Fruit fly (Drosophila melanogaster) whole organism, wandering third instar larva: Measurements from ENCODE around the gene Shc.

Experiments used
- Abd-B ChIP-seq: fragments of >200 bp; optimal IDR thresholded peaks from 2 replicates; lab custom pipeline; 2017; ENCODE audit warnings: missing biosample characterization, missing genetic modification characterization
- CG32264 ChIP-seq: fragments of 200-800 bp; sonication (Bioruptor generic); optimal IDR thresholded peaks from 2 replicates; lab custom pipeline; 2016; ENCODE audit warnings: missing biosample characterization, missing genetic modification characterization
- CG9705 ChIP-seq: fragments of 200-800 bp; sonication (Bioruptor generic); optimal IDR thresholded peaks from 2 replicates; lab custom pipeline; 2018; ENCODE audit warnings: missing biosample characterization, mild to moderate bottlenecking, missing genetic modification characterization
- CrebA ChIP-seq: fragments of 200-800 bp; sonication (Bioruptor generic); optimal IDR thresholded peaks from 2 replicates; lab custom pipeline; 2016; ENCODE audit warnings: missing biosample characterization, mild to moderate bottlenecking, missing genetic modification characterization, borderline replicate concordance
- Dfd ChIP-seq: fragments of >200 bp; optimal IDR thresholded peaks from 2 replicates; lab custom pipeline; 2017; ENCODE audit warnings: missing biosample characterization, missing genetic modification characterization
- Dif ChIP-seq: fragments of 200-275, 200-300 bp; sonication (Bioruptor generic); optimal IDR thresholded peaks from 2 replicates; lab custom pipeline; 2018; ENCODE audit warnings: missing biosample characterization, missing genetic modification characterization; ENCODE audit not compliant: partially characterized antibody
- GATAd ChIP-seq: sonication (Bioruptor generic); optimal IDR thresholded peaks from 2 replicates; lab custom pipeline; 2016; ENCODE audit warnings: missing biosample characterization, missing genetic modification characterization
- HLH106 ChIP-seq: fragments of 200-800 bp; optimal IDR thresholded peaks from 3 replicates; lab custom pipeline; 2019; ENCODE audit warnings: missing biosample characterization, mild to moderate bottlenecking, missing genetic modification characterization, moderate library complexity
- Hnf4 ChIP-seq: fragments of 200-800 bp; sonication (Bioruptor generic); optimal IDR thresholded peaks from 2 replicates; lab custom pipeline; 2016; ENCODE audit warnings: missing biosample characterization, mild to moderate bottlenecking, missing genetic modification characterization
- Hr78 ChIP-seq: fragments of >200 bp; optimal IDR thresholded peaks from 2 replicates; lab custom pipeline; 2017; ENCODE audit warnings: missing biosample characterization, missing genetic modification characterization
- Hr83 ChIP-seq: fragments of 200-300 bp; sonication (Bioruptor generic); optimal IDR thresholded peaks from 2 replicates; lab custom pipeline; 2016; ENCODE audit warnings: missing biosample characterization, mild to moderate bottlenecking, missing genetic modification characterization, moderate library complexity; ENCODE audit not compliant: poor library complexity, severe bottlenecking
- Jra ChIP-seq: sonication (Bioruptor generic); optimal IDR thresholded peaks from 2 replicates; lab custom pipeline; 2016; ENCODE audit warnings: missing biosample characterization, missing genetic modification characterization
- Mio ChIP-seq: sonication (Bioruptor generic); optimal IDR thresholded peaks from 2 replicates; lab custom pipeline; 2016; ENCODE audit warnings: missing biosample characterization, missing genetic modification characterization
- Myc ChIP-seq: fragments of >200 bp; optimal IDR thresholded peaks from 2 replicates; lab custom pipeline; 2017
- N ChIP-seq: fragments of >200 bp; optimal IDR thresholded peaks from 2 replicates; lab custom pipeline; 2018; ENCODE audit warnings: missing biosample characterization, missing external identifiers, missing genetic modification characterization
- OdsH ChIP-seq: fragments of 200-800 bp; sonication (Bioruptor generic); optimal IDR thresholded peaks from 2 replicates; lab custom pipeline; 2016; ENCODE audit warnings: missing biosample characterization, mild to moderate bottlenecking, missing genetic modification characterization
- Rel ChIP-seq, 2 experiments: fragments of 200-800 bp; sonication (Bioruptor generic) in 1 of 2; optimal IDR thresholded peaks; 2 replicates in 1 of 2; 3 replicates in 1 of 2; lab custom pipeline; 2016 to 2019; ENCODE audit warnings: mild to moderate bottlenecking in 2 of 2, missing biosample characterization in 2 of 2, missing genetic modification characterization in 2 of 2, moderate library complexity in 1 of 2
- Sp1 ChIP-seq: fragments of 200-800 bp; sonication (Bioruptor generic); optimal IDR thresholded peaks from 3 replicates; lab custom pipeline; 2019; ENCODE audit warnings: missing biosample characterization, mild to moderate bottlenecking, missing genetic modification characterization, moderate library complexity
- Vsx2 ChIP-seq: fragments of 200-300, 225-300 bp; sonication (Bioruptor generic); optimal IDR thresholded peaks from 2 replicates; lab custom pipeline; 2018; ENCODE audit warnings: missing biosample characterization, missing genetic modification characterization; ENCODE audit not compliant: partially characterized antibody
- br ChIP-seq: fragments of 200-800 bp; sonication (Bioruptor generic); optimal IDR thresholded peaks from 2 replicates; lab custom pipeline; 2016; ENCODE audit warnings: missing biosample characterization, missing genetic modification characterization
- brk ChIP-seq: fragments of 200-800 bp; sonication (Bioruptor generic); optimal IDR thresholded peaks from 2 replicates; lab custom pipeline; 2016; ENCODE audit warnings: missing biosample characterization, mild to moderate bottlenecking, missing genetic modification characterization
- dl ChIP-seq, 2 experiments: fragments of 175-275, 200-275 bp in 1 of 2; fragments of 200-275 bp in 1 of 2; sonication (Bioruptor generic); optimal IDR thresholded peaks; lab custom pipeline; 2018; ENCODE audit warnings: mild to moderate bottlenecking in 2 of 2, missing biosample characterization in 2 of 2, missing genetic modification characterization in 2 of 2, moderate library complexity in 2 of 2; ENCODE audit not compliant: partially characterized antibody in 2 of 2, insufficient read depth in 1 of 2
- dmrt93B ChIP-seq: fragments of 200-800 bp; sonication (Bioruptor generic); optimal IDR thresholded peaks from 2 replicates; lab custom pipeline; 2018; ENCODE audit warnings: missing biosample characterization, mild to moderate bottlenecking, missing genetic modification characterization
- dsf ChIP-seq: sonication (Bioruptor generic); optimal IDR thresholded peaks from 2 replicates; lab custom pipeline; 2016; ENCODE audit warnings: missing biosample characterization, missing genetic modification characterization, borderline replicate concordance
- ey ChIP-seq: fragments of 200-800 bp; sonication (Bioruptor generic); optimal IDR thresholded peaks from 2 replicates; lab custom pipeline; 2016; ENCODE audit warnings: missing biosample characterization, missing genetic modification characterization
- foxo ChIP-seq, 2 experiments: fragments of 200-800 bp; sonication (Bioruptor generic); optimal IDR thresholded peaks; 2 replicates in 1 of 2; 3 replicates in 1 of 2; lab custom pipeline; 2016 to 2017; ENCODE audit warnings: missing biosample characterization in 2 of 2, missing genetic modification characterization in 2 of 2
- fru ChIP-seq: fragments of 200-800 bp; sonication (Bioruptor generic); optimal IDR thresholded peaks from 3 replicates; lab custom pipeline; 2016; ENCODE audit warnings: missing biosample characterization, mild to moderate bottlenecking, missing genetic modification characterization
- h ChIP-seq: fragments of 200-800 bp; sonication (Bioruptor generic); optimal IDR thresholded peaks from 3 replicates; lab custom pipeline; 2016; ENCODE audit warnings: missing biosample characterization, mild to moderate bottlenecking, missing genetic modification characterization
- jim ChIP-seq: fragments of 175-275, 200-325 bp; sonication (Bioruptor generic); optimal IDR thresholded peaks from 2 replicates; lab custom pipeline; 2016; ENCODE audit warnings: missing biosample characterization, mild to moderate bottlenecking, missing genetic modification characterization
- lola ChIP-seq: fragments of >200 bp; optimal IDR thresholded peaks from 2 replicates; lab custom pipeline; 2017; ENCODE audit warnings: missing biosample characterization, missing genetic modification characterization
- pan ChIP-seq: fragments of >200 bp; optimal IDR thresholded peaks from 2 replicates; lab custom pipeline; 2017
- psq ChIP-seq: fragments of 200-800 bp; sonication (Bioruptor generic); optimal IDR thresholded peaks from 3 replicates; lab custom pipeline; 2017; ENCODE audit warnings: missing biosample characterization, mild to moderate bottlenecking, missing genetic modification characterization, moderate library complexity
- rgr ChIP-seq: fragments of 200-800 bp; sonication (Bioruptor generic); optimal IDR thresholded peaks from 3 replicates; lab custom pipeline; 2016; ENCODE audit warnings: missing biosample characterization, mild to moderate bottlenecking, missing genetic modification characterization
- sage ChIP-seq: fragments of 200-800 bp; sonication (Bioruptor generic); optimal IDR thresholded peaks from 2 replicates; lab custom pipeline; 2016; ENCODE audit warnings: missing biosample characterization, mild to moderate bottlenecking, missing genetic modification characterization
- sv ChIP-seq: fragments of 200-800 bp; sonication (Bioruptor generic); optimal IDR thresholded peaks from 3 replicates; lab custom pipeline; 2016; ENCODE audit warnings: missing biosample characterization, missing genetic modification characterization
- tai ChIP-seq: sonication (Bioruptor generic); optimal IDR thresholded peaks from 2 replicates; lab custom pipeline; 2016; ENCODE audit warnings: missing biosample characterization, missing genetic modification characterization
- usp ChIP-seq: fragments of >200 bp; optimal IDR thresholded peaks from 2 replicates; lab custom pipeline; 2017; ENCODE audit warnings: missing biosample characterization, missing genetic modification characterization
- woc ChIP-seq: sonication (Bioruptor generic); optimal IDR thresholded peaks from 2 replicates; lab custom pipeline; 2016; ENCODE audit warnings: missing biosample characterization, mild to moderate bottlenecking, missing genetic modification characterization

Shc gene

dm6 chr3L:9446731-9447238 lies 20.0 kb downstream of the Shc start, which contains the start of gene CG3529:
TSS of gene CG3529 (plus strand) at chr3L:9446864.
- TF ChIP-seq Mio (no peak), CG32264 (GFP tag; lab: Kevin White, UChicago) (no peak), dmrt93B (no peak), CrebA (GFP tag; lab: Kevin White, UChicago) (no peak), Rel (GFP tag; optimal IDR thresholded peaks at IDR 0.05; lab: Kevin White, UChicago) (no peak), Rel (tag; optimal IDR thresholded peaks at IDR 0.05; lab: Kevin White, UChicago) (peak; percentile 61), Sp1 (peak; percentile 53), Dfd (GFP tag; lab: Kevin White, UChicago) (no peak), Hr78 (GFP tag; lab: Kevin White, UChicago) (no peak), Jra (GFP tag; lab: Kevin White, UChicago) (no peak), psq (GFP tag; lab: Kevin White, UChicago) (no peak), br (no peak), dl (GFP tag; optimal IDR thresholded peaks at IDR 0.05; lab: Kevin White, UChicago; ENCODE audit: insufficient read depth in 1 of 2, partially characterized antibody in 2 of 2) (no peak), ey (GFP tag; lab: Kevin White, UChicago) (peak; percentile 9), CG9705 (peak; percentile 12), brk (GFP tag; lab: Kevin White, UChicago) (peak; percentile 41), sage (GFP tag; lab: Kevin White, UChicago) (peak; percentile 28), OdsH (no peak), h (GFP tag; lab: Kevin White, UChicago) (no peak), N (GFP tag; lab: Kevin White, UChicago) (no peak), Abd-B (no peak), rgr (GFP tag; lab: Kevin White, UChicago) (peak; percentile 36), tai (GFP tag; lab: Kevin White, UChicago) (no peak), woc (no peak), sv (GFP tag; lab: Kevin White, UChicago) (no peak), dsf (GFP tag; lab: Kevin White, UChicago) (no peak), Myc (lab: Kevin White, UChicago) (no peak), fru (GFP tag; lab: Kevin White, UChicago) (peak; percentile 32), foxo (GFP tag; optimal IDR thresholded peaks at IDR 0.05; lab: Kevin White, UChicago) (peak in 1 of 2 experiments; percentile 38), Dif (GFP tag; lab: Kevin White, UChicago) (no peak), usp (no peak), Hr83 (no peak), jim (peak; percentile 63), Vsx2 (GFP tag; lab: Kevin White, UChicago) (no peak), lola (no peak), GATAd (GFP tag; lab: Kevin White, UChicago) (no peak), Hnf4 (GFP tag; lab: Kevin White, UChicago) (peak; percentile 26), HLH106 (tag; lab: Kevin White, UChicago) (peak; percentile 56), pan (lab: Kevin White, UChicago) (no peak)

dm6 chr3L:9447239-9447777 lies 20.5 kb downstream of the Shc start:
- TF ChIP-seq fru (GFP tag; lab: Kevin White, UChicago) (peak; percentile 49), Sp1 (no peak), pan (lab: Kevin White, UChicago) (no peak), tai (GFP tag; lab: Kevin White, UChicago) (no peak), Myc (lab: Kevin White, UChicago) (no peak), lola (no peak), rgr (GFP tag; lab: Kevin White, UChicago) (no peak), Dfd (GFP tag; lab: Kevin White, UChicago) (no peak), Hnf4 (GFP tag; lab: Kevin White, UChicago) (peak; percentile 16), Abd-B (no peak), Hr78 (GFP tag; lab: Kevin White, UChicago) (no peak), br (peak; percentile 25), CrebA (GFP tag; lab: Kevin White, UChicago) (no peak), Jra (GFP tag; lab: Kevin White, UChicago) (no peak), foxo (GFP tag; optimal IDR thresholded peaks at IDR 0.05; lab: Kevin White, UChicago) (peak; percentile 12 to 61), CG32264 (GFP tag; lab: Kevin White, UChicago) (no peak), h (GFP tag; lab: Kevin White, UChicago) (peak; percentile 45), ey (GFP tag; lab: Kevin White, UChicago) (peak; percentile 26), GATAd (GFP tag; lab: Kevin White, UChicago) (no peak), psq (GFP tag; lab: Kevin White, UChicago) (peak; percentile 62)
